Worm (Caenorhabditis elegans) whole organism, L4 larva: ENCODE measurements around the gene T26C12.2.

ENCODE experiments used
- D1046.2 ChIP-seq: fragments of 200-800 bp; sonication (Bioruptor generic); IDR thresholded peaks from 2 replicates; pipeline ENCODE4 v1.3.6; 2022; ENCODE audit warnings: missing genetic modification characterization, missing compliant biosample characterization
- F26F4.8 ChIP-seq: fragments of 200-800 bp; sonication (Bioruptor generic); conservative IDR thresholded peaks from 2 replicates; pipeline ENCODE4 v1.3.6; 2022; ENCODE audit warnings: missing genetic modification characterization, missing compliant biosample characterization
- F37D6.2 ChIP-seq: sonication (generic microtip); optimal IDR thresholded peaks from 2 replicates; lab custom pipeline; 2016; ENCODE audit warnings: mild to moderate bottlenecking, missing genetic modification characterization, missing compliant biosample characterization
- F44E2.7 ChIP-seq: fragments of 200-800 bp; sonication (Bioruptor generic); IDR thresholded peaks from 2 replicates; pipeline ENCODE4 v2.1.2; 2022; ENCODE audit warnings: missing genetic modification characterization, missing compliant biosample characterization
- T26A8.4 ChIP-seq: fragments of 200-800 bp; sonication (Bioruptor generic); IDR thresholded peaks from 2 replicates; pipeline ENCODE4 v1.3.6; 2022; ENCODE audit warnings: missing genetic modification characterization, missing compliant biosample characterization
- Y5F2A.4 ChIP-seq: fragments of 200-800 bp; sonication (Bioruptor generic); optimal IDR thresholded peaks from 2 replicates; lab custom pipeline; 2018; ENCODE audit warnings: mild to moderate bottlenecking, missing genetic modification characterization, missing compliant biosample characterization
- Y75B8A.6 ChIP-seq: fragments of 200-800 bp; sonication (Bioruptor generic); IDR thresholded peaks from 2 replicates; pipeline ENCODE4 v1.3.6; 2022; ENCODE audit warnings: missing genetic modification reagents, missing genetic modification characterization, missing compliant biosample characterization
- ZK337.2 ChIP-seq: fragments of 200-800 bp; sonication (Bioruptor generic); IDR thresholded peaks from 2 replicates; pipeline ENCODE4 v1.3.6; 2022; ENCODE audit warnings: missing genetic modification reagents, missing genetic modification characterization, missing compliant biosample characterization
- aly-2 ChIP-seq: sonication (generic microtip); optimal IDR thresholded peaks from 2 replicates; lab custom pipeline; 2018; ENCODE audit warnings: missing biosample characterization, missing genetic modification characterization
- ama-1 ChIP-seq: fragments of 150-350 bp; optimal IDR thresholded peaks from 2 replicates; lab custom pipeline; 2014; ENCODE audit warnings: inconsistent platforms, mixed read lengths
- attf-4 ChIP-seq: sonication (generic microtip); optimal IDR thresholded peaks from 3 replicates; lab custom pipeline; 2017; ENCODE audit warnings: missing biosample characterization, missing genetic modification characterization
- ceh-28 ChIP-seq: fragments of 150-350 bp; optimal IDR thresholded peaks from 2 replicates; lab custom pipeline; 2014; ENCODE audit warnings: missing biosample characterization, missing genetic modification reagents, missing genetic modification characterization
- ceh-32 ChIP-seq: sonication (generic microtip); optimal IDR thresholded peaks from 2 replicates; lab custom pipeline; 2016; ENCODE audit warnings: mild to moderate bottlenecking, missing genetic modification characterization, missing compliant biosample characterization; ENCODE audit not compliant: poor library complexity
- ceh-82 ChIP-seq: sonication (generic microtip); optimal IDR thresholded peaks from 2 replicates; lab custom pipeline; 2017; ENCODE audit warnings: missing biosample characterization, missing genetic modification characterization
- daf-16 ChIP-seq, 3 experiments: sonication (generic microtip); optimal IDR thresholded peaks; 2 replicates each; lab custom pipeline; 2016 to 2017; ENCODE audit warnings: missing genetic modification characterization in 3 of 3, missing genetic modification reagents in 3 of 3, mild to moderate bottlenecking in 2 of 3, missing compliant biosample characterization in 2 of 3, missing biosample characterization in 1 of 3, moderate library complexity in 1 of 3
- dpl-1 ChIP-seq: fragments of 150-350 bp; optimal IDR thresholded peaks from 2 replicates; lab custom pipeline; 2014; ENCODE audit warnings: missing biosample characterization, missing genetic modification reagents, missing genetic modification characterization
- fkh-10 ChIP-seq: fragments of 150-350 bp; optimal IDR thresholded peaks from 2 replicates; lab custom pipeline; 2014; ENCODE audit warnings: missing biosample characterization, missing genetic modification reagents, missing genetic modification characterization
- fos-1 ChIP-seq: fragments of 150-350 bp; optimal IDR thresholded peaks from 2 replicates; lab custom pipeline; 2014; ENCODE audit warnings: missing biosample characterization, missing genetic modification characterization
- hif-1 ChIP-seq, 2 experiments: sonication (generic microtip); optimal IDR thresholded peaks; 2 replicates each; lab custom pipeline; 2016 to 2017; ENCODE audit warnings: missing compliant biosample characterization in 2 of 2, missing genetic modification characterization in 2 of 2, missing genetic modification reagents in 2 of 2, missing genotype in 2 of 2, mild to moderate bottlenecking in 1 of 2
- hlh-30 ChIP-seq: sonication (generic microtip); optimal IDR thresholded peaks from 2 replicates; lab custom pipeline; 2017; ENCODE audit warnings: antibody characterized with exemption, mild to moderate bottlenecking, missing genetic modification characterization, missing compliant biosample characterization; ENCODE audit not compliant: insufficient read depth
- hmg-1.1 ChIP-seq: fragments of 200-800 bp; sonication (Bioruptor generic); IDR thresholded peaks from 2 replicates; pipeline ENCODE4 v1.3.6; 2022; ENCODE audit warnings: missing genetic modification reagents, missing genetic modification characterization, missing compliant biosample characterization
- lin-29 ChIP-seq: fragments of 200-800 bp; sonication (Bioruptor generic); IDR thresholded peaks from 2 replicates; pipeline ENCODE4 v1.3.6; 2022; ENCODE audit warnings: missing genetic modification reagents, missing genetic modification characterization, missing compliant biosample characterization
- lin-39 ChIP-seq: fragments of 150-350 bp; optimal IDR thresholded peaks from 2 replicates; lab custom pipeline; 2014; ENCODE audit warnings: missing biosample characterization, missing genetic modification reagents, missing genetic modification characterization
- lir-3 ChIP-seq: sonication (generic microtip); optimal IDR thresholded peaks from 2 replicates; lab custom pipeline; 2016; ENCODE audit warnings: mild to moderate bottlenecking, missing genetic modification characterization, missing compliant biosample characterization
- lsy-2 ChIP-seq, 2 experiments: fragments of 150-350 bp in 1 of 2; sonication (generic microtip) in 1 of 2; optimal IDR thresholded peaks; 2 replicates each; lab custom pipeline; 2014 to 2017; ENCODE audit warnings: missing biosample characterization in 2 of 2, missing genetic modification characterization in 2 of 2
- madf-9 ChIP-seq: fragments of 200-800 bp; sonication (Bioruptor generic); conservative IDR thresholded peaks from 2 replicates; pipeline ENCODE4 v1.3.6; 2022; ENCODE audit warnings: missing genetic modification reagents, missing genetic modification characterization, missing compliant biosample characterization
- mdt-29 ChIP-seq: fragments of 200-800 bp; sonication (Bioruptor generic); IDR thresholded peaks from 2 replicates; pipeline ENCODE4 v1.3.6; 2022; ENCODE audit warnings: missing genetic modification reagents, missing genetic modification characterization, missing compliant biosample characterization
- mes-2 ChIP-seq: sonication (generic microtip); optimal IDR thresholded peaks from 2 replicates; lab custom pipeline; 2016; ENCODE audit warnings: missing genotype, mild to moderate bottlenecking, missing genetic modification characterization, missing compliant biosample characterization; ENCODE audit not compliant: poor library complexity, severe bottlenecking
- mxl-2 ChIP-seq: fragments of 200-800 bp; sonication (Bioruptor generic); conservative IDR thresholded peaks from 2 replicates; pipeline ENCODE4 v1.3.6; 2022; ENCODE audit warnings: missing genetic modification reagents, missing genetic modification characterization, missing compliant biosample characterization
- nhr-11 ChIP-seq: fragments of 150-350 bp; optimal IDR thresholded peaks from 2 replicates; lab custom pipeline; 2014; ENCODE audit warnings: missing biosample characterization, missing genetic modification characterization
- nhr-111 ChIP-seq: fragments of 200-800 bp; sonication (Bioruptor generic); optimal IDR thresholded peaks from 2 replicates; lab custom pipeline; 2018; ENCODE audit warnings: mild to moderate bottlenecking, missing genetic modification characterization, missing compliant biosample characterization
- nhr-41 ChIP-seq: fragments of 200-800 bp; sonication (Bioruptor generic); IDR thresholded peaks from 2 replicates; pipeline ENCODE4 v1.3.6; 2022; ENCODE audit warnings: missing genetic modification reagents, missing genetic modification characterization, missing compliant biosample characterization
- nhr-48 ChIP-seq: sonication (generic microtip); optimal IDR thresholded peaks from 2 replicates; lab custom pipeline; 2016; ENCODE audit warnings: mild to moderate bottlenecking, missing genetic modification characterization, missing compliant biosample characterization
- nhr-6 ChIP-seq: fragments of 150-350 bp; optimal IDR thresholded peaks from 2 replicates; lab custom pipeline; 2014; ENCODE audit warnings: missing biosample characterization, missing genetic modification characterization
- nhr-76 ChIP-seq: fragments of 150-350 bp; optimal IDR thresholded peaks from 2 replicates; lab custom pipeline; 2014; ENCODE audit warnings: missing biosample characterization, missing genetic modification characterization
- pha-4 ChIP-seq, 2 experiments: fragments of 150-350 bp in 1 of 2; fragments of 200-800 bp in 1 of 2; sonication (Bioruptor generic) in 1 of 2; IDR thresholded peaks in 1 of 2; optimal IDR thresholded peaks in 1 of 2; 2 replicates each; pipeline versions ENCODE4 v1.3.6 to Lab custom; 2014 to 2022; ENCODE audit warnings: missing genetic modification characterization in 2 of 2, missing genetic modification reagents in 2 of 2, missing biosample characterization in 1 of 2, missing compliant biosample characterization in 1 of 2
- php-3 ChIP-seq: fragments of 200-800 bp; sonication (Bioruptor generic); IDR thresholded peaks from 2 replicates; pipeline ENCODE4 v1.3.6; 2022; ENCODE audit warnings: missing genetic modification reagents, missing genetic modification characterization, missing compliant biosample characterization
- saeg-2 ChIP-seq: fragments of 200-800 bp; sonication (Bioruptor generic); IDR thresholded peaks from 2 replicates; pipeline ENCODE4 v1.3.6; 2022; ENCODE audit warnings: missing genetic modification reagents, missing genetic modification characterization, missing compliant biosample characterization
- sdz-12 ChIP-seq: fragments of 200-800 bp; sonication (Bioruptor generic); optimal IDR thresholded peaks from 2 replicates; lab custom pipeline; 2018; ENCODE audit warnings: mild to moderate bottlenecking, missing genetic modification characterization, missing compliant biosample characterization
- tag-97 ChIP-seq: fragments of 200-800 bp; sonication (Bioruptor generic); IDR thresholded peaks from 2 replicates; pipeline ENCODE4 v1.3.6; 2022; ENCODE audit warnings: missing genetic modification characterization, missing compliant biosample characterization
- unc-62 ChIP-seq, 3 experiments: fragments of 150-350 bp in 1 of 3; sonication (generic microtip); optimal IDR thresholded peaks in 2 of 3; peaks in 1 of 3; 1 replicate in 1 of 3; 2 replicates in 2 of 3; lab custom pipeline; 2014 to 2017; ENCODE audit warnings: missing biosample characterization in 3 of 3, missing genetic modification characterization in 3 of 3, missing genetic modification reagents in 3 of 3, missing genotype in 1 of 3
- zag-1 ChIP-seq: fragments of 150-350 bp; optimal IDR thresholded peaks from 2 replicates; lab custom pipeline; 2014; ENCODE audit warnings: missing biosample characterization, missing genetic modification characterization
- zfp-3 ChIP-seq: fragments of 200-800 bp; sonication (Bioruptor generic); conservative IDR thresholded peaks from 2 replicates; pipeline ENCODE4 v1.3.6; 2022; ENCODE audit warnings: missing genetic modification reagents, missing genetic modification characterization, missing compliant biosample characterization
- zip-2 ChIP-seq: fragments of 150-350 bp; optimal IDR thresholded peaks from 2 replicates; lab custom pipeline; 2014; ENCODE audit warnings: missing biosample characterization, missing genetic modification characterization
- ztf-11 ChIP-seq: fragments of 150-350 bp; optimal IDR thresholded peaks from 2 replicates; lab custom pipeline; 2014; ENCODE audit warnings: missing biosample characterization, missing genetic modification characterization

T26C12.2 gene

ce11 chrIV:3289237-3289636, 23.7 kb upstream of the T26C12.2 start, which contains the start of gene gcy-23:
TSS of gene gcy-23 (minus strand) at chrIV:3289337.
- TF ChIP-seq nhr-6 (tag; lab: Kevin White, UChicago) (no peak), attf-4 (tag; lab: Kevin White, UChicago) (no peak), mxl-2 (GFP tag; lab: Robert Waterston, UW) (no peak), F26F4.8 (GFP tag; lab: Robert Waterston, UW) (no peak), lin-29 (GFP tag; lab: Robert Waterston, UW) (no peak), Y5F2A.4 (no peak), zfp-3 (GFP tag; lab: Robert Waterston, UW) (no peak), D1046.2 (no peak), zip-2 (tag; lab: Kevin White, UChicago) (no peak), F44E2.7 (GFP tag; lab: Robert Waterston, UW) (no peak), nhr-41 (GFP tag; lab: Robert Waterston, UW) (no peak)

- 0 out of 2 replicates have a peak, but pooled peaks have one; percentile 15 for TF ChIP-seq ZK337.2 (GFP tag; lab: Robert Waterston, UW)
- no peak for TF ChIP-seq lin-39
- TF ChIP-seq, all 104 proteins: peak for 1
Observed at ce11 chrIV:3278822-3279221, 13.3 kb upstream of the T26C12.2 start.

- TF ChIP-seq zag-1 (tag; lab: Kevin White, UChicago) (no peak), ztf-11 (tag; lab: Kevin White, UChicago) (no peak), nhr-48 (no peak), ama-1 (lab: Kevin White, UChicago) (no peak), madf-9 (no peak), daf-16 (GFP tag; optimal IDR thresholded peaks at IDR 0.05; lab: Kevin White, UChicago) (no peak), daf-16 (tag; optimal IDR thresholded peaks at IDR 0.05; lab: Kevin White, UChicago) (no peak), ceh-28 (tag; lab: Kevin White, UChicago) (no peak), ceh-82 (tag; lab: Kevin White, UChicago) (no peak), nhr-111 (GFP tag; lab: Kevin White, UChicago) (no peak), ceh-32 (tag; lab: Kevin White, UChicago) (no peak), aly-2 (no peak), tag-97 (no peak), nhr-76 (no peak), php-3 (no peak), T26A8.4 (no peak), nhr-11 (tag; lab: Kevin White, UChicago) (no peak), mes-2 (tag; lab: Kevin White, UChicago) (no peak), saeg-2 (no peak), zip-2 (tag; lab: Kevin White, UChicago) (no peak), lsy-2 (tag; optimal IDR thresholded peaks at IDR 0.05; lab: Kevin White, UChicago) (no peak)
Observed at ce11 chrIV:3273295-3273694, 7.7 kb upstream of the T26C12.2 start, which contains the start of gene T26C12.3. TSS of gene T26C12.3 (minus strand) at chrIV:3273395.

- TF ChIP-seq mdt-29 (GFP tag; lab: Robert Waterston, UW) (no peak), fkh-10 (GFP tag; lab: Kevin White, UChicago) (no peak), mxl-2 (GFP tag; lab: Robert Waterston, UW) (no peak), fos-1 (tag; lab: Kevin White, UChicago) (no peak), hif-1 (tag; optimal IDR thresholded peaks at IDR 0.05; lab: Kevin White, UChicago) (no peak), F37D6.2 (no peak), hmg-1.1 (GFP tag; lab: Robert Waterston, UW) (no peak), sdz-12 (GFP tag; lab: Kevin White, UChicago) (no peak), unc-62 (GFP tag; optimal IDR thresholded peaks at IDR 0.05 in 1 of 2; lab: Kevin White, UChicago) (no peak), unc-62 (tag; optimal IDR thresholded peaks at IDR 0.05; lab: Kevin White, UChicago) (no peak), dpl-1 (GFP tag; lab: Kevin White, UChicago) (no peak), pha-4 (GFP tag; IDR thresholded peaks at IDR 0.05; lab: Robert Waterston, UW) (no peak), pha-4 (tag; optimal IDR thresholded peaks at IDR 0.05; lab: Kevin White, UChicago) (no peak), Y5F2A.4 (no peak), lir-3 (tag; lab: Kevin White, UChicago) (no peak), Y75B8A.6 (GFP tag; lab: Robert Waterston, UW) (no peak), hlh-30 (tag; lab: Kevin White, UChicago) (no peak), attf-4 (tag; lab: Kevin White, UChicago) (no peak)
Observed at ce11 chrIV:3271342-3271741, 5.8 kb upstream of the T26C12.2 start.
